Worm (Caenorhabditis elegans) whole organism, midembryonic: ENCODE results near the gene T13F3.4.

ENCODE experiments used
- T22C8.4 ChIP-seq: fragments of 200-800 bp; sonication (Bioruptor generic); IDR thresholded peaks from 2 replicates; pipeline ENCODE4 v1.3.6; 2022; ENCODE audit warnings: missing genetic modification characterization, missing compliant biosample characterization
- cog-1 ChIP-seq: sonication (generic microtip); optimal IDR thresholded peaks from 2 replicates; lab custom pipeline; 2016; ENCODE audit warnings: missing genetic modification characterization, missing compliant biosample characterization
- flt-1 ChIP-seq: fragments of 200-800 bp; sonication (Bioruptor generic); IDR thresholded peaks from 2 replicates; pipeline ENCODE4 v1.3.6; 2022; ENCODE audit warnings: missing genetic modification characterization, missing compliant biosample characterization
- klf-2 ChIP-seq: fragments of 200-800 bp; sonication (Bioruptor generic); conservative IDR thresholded peaks from 2 replicates; pipeline ENCODE4 v1.3.6; 2022; ENCODE audit warnings: missing genetic modification reagents, missing genetic modification characterization, missing compliant biosample characterization
- med-1 ChIP-seq: sonication (generic microtip); optimal IDR thresholded peaks from 2 replicates; lab custom pipeline; 2017; ENCODE audit warnings: missing genetic modification characterization, mild to moderate bottlenecking, missing compliant biosample characterization, antibody characterized with exemption, missing genetic modification reagents; ENCODE audit not compliant: insufficient read depth
- ref-1 ChIP-seq: fragments of 200-800 bp; sonication (Bioruptor generic); conservative IDR thresholded peaks from 2 replicates; pipeline ENCODE4 v1.3.6; 2022; ENCODE audit warnings: missing genetic modification reagents, missing genetic modification characterization, missing compliant biosample characterization
- tab-1 ChIP-seq: fragments of 200-800 bp; sonication (Bioruptor generic); IDR thresholded peaks from 2 replicates; pipeline ENCODE4 v1.3.6; 2022; ENCODE audit warnings: missing genetic modification characterization, missing compliant biosample characterization
- ztf-23 ChIP-seq: fragments of 200-800 bp; sonication (Bioruptor generic); IDR thresholded peaks from 2 replicates; pipeline ENCODE4 v1.3.6; 2022; ENCODE audit warnings: missing genetic modification reagents, missing genetic modification characterization, missing compliant biosample characterization
- ztf-29 ChIP-seq: fragments of 200-800 bp; sonication (Bioruptor generic); IDR thresholded peaks from 2 replicates; pipeline ENCODE4 v1.3.6; 2022; ENCODE audit warnings: missing genetic modification reagents, missing genetic modification characterization, missing compliant biosample characterization

T13F3.4 gene

DNA sequence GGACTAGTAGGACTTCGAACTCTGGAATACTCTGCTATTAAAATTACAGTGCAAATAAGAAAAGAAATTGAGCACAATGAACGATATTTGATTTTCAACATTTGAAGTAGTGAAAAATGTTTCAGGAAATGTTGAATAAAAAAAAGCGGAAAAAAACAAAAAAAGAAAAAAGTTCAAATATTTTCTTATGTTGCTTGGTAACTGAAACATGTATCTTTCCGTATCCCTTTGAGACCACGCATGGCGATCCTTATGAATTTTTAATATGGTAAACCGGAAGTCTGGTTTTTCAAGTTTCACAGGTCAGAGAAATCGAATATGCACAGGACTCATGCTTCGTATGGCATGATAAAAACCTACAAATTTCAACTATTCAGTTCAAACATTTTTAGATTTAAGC lies 21.2 kb upstream of the T13F3.4 start, which contains the start of gene F28G4.3:
Gene F28G4.3, minus strand, starts transcription at position 101 of the 400 bp plus-strand sequence.
- TF ChIP-seq ztf-29 = no peak
- TF ChIP-seq tab-1 (GFP tag; lab: Robert Waterston, UW) = no peak
- TF ChIP-seq ref-1 (GFP tag; lab: Robert Waterston, UW) = no peak
- TF ChIP-seq klf-2 (GFP tag; lab: Robert Waterston, UW) = no peak
- no peak for TF ChIP-seq ztf-23
- no peak for TF ChIP-seq flt-1

DNA sequence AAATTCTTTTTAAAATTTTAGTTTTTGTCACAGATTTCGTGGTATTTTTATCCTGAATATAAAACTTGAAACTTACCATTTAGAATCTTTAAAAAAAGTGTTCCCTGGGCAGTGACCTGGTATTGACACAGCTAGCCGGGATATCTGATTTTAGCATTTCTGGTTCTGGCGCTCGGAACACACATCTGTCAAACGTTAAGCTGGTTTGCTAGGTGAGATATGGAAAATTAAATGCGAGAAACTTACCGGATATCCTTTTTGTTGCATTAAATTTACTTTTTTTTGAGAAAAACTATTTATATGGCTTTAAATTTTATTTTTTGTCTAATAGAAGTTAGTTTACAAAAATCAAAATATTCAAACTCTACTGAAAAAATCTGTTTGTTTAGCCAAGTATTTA lies 19.4 kb upstream of the T13F3.4 start, which contains the start of gene F28G4.4:
Gene F28G4.4, minus strand, starts transcription at position 101 of the 400 bp plus-strand sequence.
- TF ChIP-seq tab-1 (GFP tag; lab: Robert Waterston, UW) = no peak
- TF ChIP-seq klf-2 (GFP tag; lab: Robert Waterston, UW) = no peak
- TF ChIP-seq T22C8.4 (GFP tag; lab: Robert Waterston, UW) = no peak
- no peak for TF ChIP-seq med-1 (GFP tag; lab: Kevin White, UChicago)
- TF ChIP-seq ztf-23 = no peak
- no peak for TF ChIP-seq flt-1
- no peak for TF ChIP-seq ztf-29

DNA sequence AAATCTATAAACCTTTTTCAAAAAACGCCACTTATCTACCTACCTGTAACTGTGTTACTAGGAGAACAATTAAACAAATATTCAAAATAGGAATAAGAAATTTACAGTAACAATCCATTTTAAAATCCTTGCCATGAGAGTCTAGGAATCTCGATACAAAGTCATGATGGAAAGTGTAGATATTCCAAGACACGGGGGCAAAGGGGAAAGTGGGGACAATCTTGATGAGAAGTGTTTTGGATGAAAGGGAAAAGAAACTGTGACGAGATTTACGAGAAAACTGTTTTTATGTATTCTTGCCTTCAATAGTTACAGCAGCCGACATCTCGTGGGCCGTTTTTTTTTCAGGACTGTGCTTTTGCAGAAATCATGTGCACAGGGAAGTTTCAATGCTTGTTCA lies 15.7 kb upstream of the T13F3.4 start, which contains the start of gene F28G4.2:
Gene F28G4.2, minus strand, starts transcription at position 175 of the 400 bp plus-strand sequence.
- TF ChIP-seq klf-2 (GFP tag; lab: Robert Waterston, UW) = no peak
- no peak for TF ChIP-seq ref-1 (GFP tag; lab: Robert Waterston, UW)
- no peak for TF ChIP-seq flt-1
- no peak for TF ChIP-seq cog-1 (tag; lab: Kevin White, UChicago)
- no peak for TF ChIP-seq med-1 (GFP tag; lab: Kevin White, UChicago)
- TF ChIP-seq ztf-29 = no peak
- no peak for TF ChIP-seq tab-1 (GFP tag; lab: Robert Waterston, UW)
- TF ChIP-seq T22C8.4 (GFP tag; lab: Robert Waterston, UW) = no peak
- TF ChIP-seq ztf-23 = no peak

DNA sequence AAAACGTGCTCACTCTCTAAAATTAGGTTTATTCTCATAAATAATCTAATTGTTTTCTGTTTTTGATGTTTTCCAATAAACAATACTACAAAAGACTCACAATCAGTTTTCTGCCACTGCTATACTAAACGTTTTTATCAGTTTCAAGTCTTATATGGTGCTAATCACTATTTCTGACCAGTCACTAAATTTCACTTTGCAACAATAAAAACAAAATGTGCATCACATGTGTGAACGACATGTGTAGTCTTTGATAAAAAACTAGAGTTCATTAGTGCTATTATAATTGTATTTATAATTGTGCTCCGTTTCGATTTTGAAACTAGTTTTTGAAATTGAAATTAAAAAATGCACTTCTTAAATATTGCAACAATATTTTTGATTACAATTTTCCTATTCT lies 11.5 kb upstream of the T13F3.4 start, which contains the start of gene cyp-37B1:
Gene cyp-37B1, plus strand, starts transcription at position 199 of the 400 bp plus-strand sequence.
- TF ChIP-seq ztf-29 (no peak), T22C8.4 (GFP tag; lab: Robert Waterston, UW) (no peak)

DNA sequence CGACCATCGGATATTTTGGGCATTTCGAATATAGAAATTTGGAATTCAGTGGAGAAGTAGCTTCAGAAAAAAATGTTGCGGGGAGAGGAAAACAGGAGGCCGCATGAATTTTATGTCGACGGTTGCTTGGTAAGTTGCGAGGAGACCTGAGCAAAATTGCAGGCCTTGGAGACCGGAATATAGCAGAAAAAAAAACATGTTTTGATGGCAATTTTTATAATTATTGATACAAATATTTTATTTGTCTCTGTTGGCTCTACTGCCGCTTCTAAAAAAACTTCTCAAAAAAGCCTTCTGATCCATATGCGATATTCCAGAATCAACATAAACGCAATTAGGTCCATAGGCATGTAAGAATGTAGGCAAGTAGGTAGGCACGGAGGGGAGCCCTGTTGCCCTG lies 8.9 kb upstream of the T13F3.4 start, which contains the start of gene pacl-1:
Gene pacl-1, minus strand, starts transcription at position 101 of the 400 bp plus-strand sequence.
- no peak for TF ChIP-seq flt-1

DNA sequence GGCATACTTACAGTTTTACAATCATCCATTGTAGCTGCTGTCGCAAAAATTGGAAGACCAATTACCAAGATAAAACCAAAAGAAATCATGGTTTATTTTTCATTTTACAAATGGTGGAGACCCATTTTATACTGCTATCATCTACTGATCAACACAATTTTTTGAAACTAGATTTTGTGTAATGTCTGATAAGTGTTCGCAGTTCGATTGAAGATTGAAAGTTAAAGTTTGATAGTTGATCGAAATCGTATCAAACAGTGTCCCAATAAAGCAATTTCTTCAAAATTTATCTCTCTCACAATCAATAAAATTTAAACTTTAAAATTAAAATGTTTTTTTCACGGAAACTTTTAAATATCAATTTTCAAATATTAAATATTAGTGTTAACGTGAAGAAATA lies 4.7 kb upstream of the T13F3.4 start, which contains the start of gene T13F3.6:
Gene T13F3.6, minus strand, starts transcription at position 101 of the 400 bp plus-strand sequence.
- TF ChIP-seq ztf-23 = no peak
- no peak for TF ChIP-seq klf-2 (GFP tag; lab: Robert Waterston, UW)
- no peak for TF ChIP-seq cog-1 (tag; lab: Kevin White, UChicago)

DNA sequence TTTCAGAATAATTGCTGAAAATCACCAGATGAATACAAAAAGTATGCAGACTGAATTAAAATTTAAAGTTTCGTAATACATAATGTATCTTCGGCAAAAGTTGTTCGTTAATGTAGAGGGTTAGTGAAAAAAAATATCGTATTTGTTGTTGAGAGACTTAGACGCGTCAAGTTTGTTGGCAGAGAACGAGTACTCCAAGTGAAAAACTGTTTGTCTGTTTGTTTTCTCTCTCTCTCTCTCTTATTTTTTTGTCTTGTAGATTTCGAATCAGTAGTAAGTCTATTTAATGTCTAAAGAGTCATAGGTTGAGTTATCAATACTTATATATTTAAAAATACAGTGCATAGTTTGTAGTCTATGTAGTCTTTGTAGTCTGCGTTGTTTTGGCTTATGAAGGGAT lies 3.1 kb upstream of the T13F3.4 start, which contains the start of the genes fbxa-2 and T13F3.8:
Gene fbxa-2, minus strand, starts transcription at position 101 of the 400 bp plus-strand sequence.
Gene T13F3.8, plus strand, starts transcription at position 245 of the 400 bp plus-strand sequence.
- no peak for TF ChIP-seq flt-1
- no peak for TF ChIP-seq T22C8.4 (GFP tag; lab: Robert Waterston, UW)
- TF ChIP-seq ztf-29 = no peak
- TF ChIP-seq ztf-23 = no peak
- no peak for TF ChIP-seq cog-1 (tag; lab: Kevin White, UChicago)
- TF ChIP-seq med-1 (GFP tag; lab: Kevin White, UChicago) = no peak
- no peak for TF ChIP-seq ref-1 (GFP tag; lab: Robert Waterston, UW)
- TF ChIP-seq tab-1 (GFP tag; lab: Robert Waterston, UW) = no peak
- TF ChIP-seq klf-2 (GFP tag; lab: Robert Waterston, UW) = no peak

DNA sequence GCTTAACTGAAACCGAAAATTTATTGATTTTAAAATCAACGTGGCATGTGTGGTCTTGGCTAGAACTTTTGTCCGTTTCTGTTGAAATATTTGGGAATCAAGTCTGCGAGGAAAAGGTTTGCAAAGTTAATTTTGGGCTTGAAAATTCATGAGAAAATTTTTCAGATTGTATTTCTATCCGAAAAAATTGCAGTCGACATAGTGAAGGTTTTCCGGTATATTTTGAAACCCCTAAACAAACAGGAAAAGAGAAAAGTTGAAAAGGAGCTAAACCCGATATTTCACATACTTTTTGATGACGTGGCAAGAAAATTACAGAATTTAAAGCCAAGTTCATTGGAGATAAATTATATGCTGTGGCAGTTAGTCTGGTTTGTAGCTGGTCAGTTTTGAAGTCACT lies 6.7 kb downstream of the T13F3.4 start, which contains the start of gene nhr-127:
Gene nhr-127, plus strand, starts transcription at position 301 of the 400 bp plus-strand sequence.
- TF ChIP-seq ref-1 (GFP tag; lab: Robert Waterston, UW) = no peak
- no peak for TF ChIP-seq flt-1
- no peak for TF ChIP-seq T22C8.4 (GFP tag; lab: Robert Waterston, UW)
- TF ChIP-seq tab-1 (GFP tag; lab: Robert Waterston, UW) = no peak
- TF ChIP-seq ztf-23 = no peak
- TF ChIP-seq cog-1 (tag; lab: Kevin White, UChicago) = no peak
- TF ChIP-seq klf-2 (GFP tag; lab: Robert Waterston, UW) = no peak
- no peak for TF ChIP-seq med-1 (GFP tag; lab: Kevin White, UChicago)
- no peak for TF ChIP-seq ztf-29

DNA sequence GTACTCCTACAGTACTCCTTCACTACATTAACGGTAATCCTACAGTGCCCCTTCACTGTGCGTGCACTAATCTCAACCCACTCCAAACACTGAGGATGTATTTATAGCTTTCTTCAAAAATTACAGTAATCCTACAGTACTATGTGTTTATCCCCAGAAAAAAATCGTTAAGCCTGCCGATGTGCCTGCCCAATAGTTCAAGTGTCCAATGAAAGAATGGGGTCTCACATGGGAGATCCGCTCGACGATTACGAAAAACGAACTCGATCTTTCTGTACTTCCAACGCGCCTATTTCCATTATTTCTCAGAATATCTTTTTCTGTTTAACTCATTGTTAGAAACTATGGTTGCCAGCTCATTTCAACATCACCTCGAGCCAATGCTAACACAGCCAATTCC lies 8.3 kb downstream of the T13F3.4 start, which contains the start of gene nhr-218:
Gene nhr-218, plus strand, starts transcription at position 301 of the 400 bp plus-strand sequence.
- TF ChIP-seq klf-2 (GFP tag; lab: Robert Waterston, UW) = no peak
- TF ChIP-seq med-1 (GFP tag; lab: Kevin White, UChicago) = no peak
- no peak for TF ChIP-seq ref-1 (GFP tag; lab: Robert Waterston, UW)
- TF ChIP-seq flt-1 = no peak
- no peak for TF ChIP-seq ztf-29
- no peak for TF ChIP-seq T22C8.4 (GFP tag; lab: Robert Waterston, UW)

DNA sequence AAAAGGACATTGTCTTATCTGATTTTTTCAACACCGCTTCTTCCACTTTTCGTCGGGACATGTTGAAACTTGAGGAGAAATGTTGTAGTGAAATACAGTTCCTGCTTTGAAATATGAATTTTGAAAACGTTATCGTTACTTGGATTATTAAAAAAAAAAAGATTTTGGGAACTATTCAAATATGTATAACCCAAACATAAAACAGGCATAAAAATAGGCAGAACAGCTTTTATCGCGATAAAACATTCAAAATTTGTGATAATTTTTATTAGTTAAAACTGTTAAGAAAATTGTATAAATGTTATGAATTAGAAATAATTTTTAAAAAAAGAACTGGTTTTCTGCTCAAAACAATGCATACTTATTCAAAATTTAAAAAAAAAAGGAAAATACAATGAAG lies 10.0 kb downstream of the T13F3.4 start, which contains the start of gene bgnt-1.3:
Gene bgnt-1.3, minus strand, starts transcription at position 101 of the 400 bp plus-strand sequence.
- TF ChIP-seq ztf-23 = no peak
- TF ChIP-seq tab-1 (GFP tag; lab: Robert Waterston, UW) = no peak
- TF ChIP-seq cog-1 (tag; lab: Kevin White, UChicago) = no peak
- TF ChIP-seq klf-2 (GFP tag; lab: Robert Waterston, UW) = no peak

DNA sequence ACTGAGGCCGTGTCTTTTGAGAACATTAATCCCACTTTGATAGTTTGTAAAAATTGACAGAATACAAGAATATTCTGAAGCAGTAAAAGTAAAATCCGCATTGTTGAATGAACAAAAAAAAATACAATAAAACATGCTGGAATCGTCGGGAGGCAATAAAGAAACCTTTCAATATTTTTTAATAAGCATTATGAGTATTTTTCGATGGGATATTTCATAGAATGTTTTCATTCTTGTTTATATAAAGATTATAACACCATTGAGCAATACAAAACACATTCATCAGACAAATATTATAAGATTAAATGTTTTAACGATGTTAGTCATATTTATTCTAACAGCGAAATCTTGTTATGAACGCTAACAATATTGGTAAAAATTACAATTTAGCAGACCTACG lies 12.7 kb downstream of the T13F3.4 start, which contains the start of gene gcy-20:
Gene gcy-20, minus strand, starts transcription at position 101 of the 400 bp plus-strand sequence.
- no peak for TF ChIP-seq T22C8.4 (GFP tag; lab: Robert Waterston, UW)
- TF ChIP-seq ref-1 (GFP tag; lab: Robert Waterston, UW) = no peak
- TF ChIP-seq med-1 (GFP tag; lab: Kevin White, UChicago) = no peak
- no peak for TF ChIP-seq ztf-29
- TF ChIP-seq klf-2 (GFP tag; lab: Robert Waterston, UW) = no peak
- TF ChIP-seq ztf-23 = no peak
- no peak for TF ChIP-seq tab-1 (GFP tag; lab: Robert Waterston, UW)
- no peak for TF ChIP-seq cog-1 (tag; lab: Kevin White, UChicago)
- TF ChIP-seq flt-1 = no peak
